Worm (Caenorhabditis elegans) whole organism, young adult: Measurements from ENCODE around the gene pbs-6.

Source experiments
- B0261.1 ChIP-seq: sonication (generic microtip); optimal IDR thresholded peaks from 2 replicates; lab custom pipeline; 2016; ENCODE audit warnings: mild to moderate bottlenecking, missing genetic modification characterization, moderate library complexity, missing compliant biosample characterization
- B0336.3 ChIP-seq: fragments of 200-800 bp; sonication (Bioruptor generic); IDR thresholded peaks from 2 replicates; pipeline ENCODE4 v1.3.6; 2022; ENCODE audit warnings: missing genetic modification characterization, missing compliant biosample characterization
- C17E4.6 ChIP-seq: fragments of 200-800 bp; sonication (Bioruptor generic); IDR thresholded peaks from 2 replicates; pipeline ENCODE4 v1.3.6; 2022; ENCODE audit warnings: missing genetic modification reagents, missing genetic modification characterization, missing compliant biosample characterization
- F23B12.7 ChIP-seq: sonication (generic microtip); optimal IDR thresholded peaks from 2 replicates; lab custom pipeline; 2017; ENCODE audit warnings: missing genetic modification characterization, mild to moderate bottlenecking, missing compliant biosample characterization, antibody characterized with exemption, moderate library complexity; ENCODE audit not compliant: insufficient read depth
- F33H1.4 ChIP-seq: fragments of 200-800 bp; sonication (Bioruptor generic); IDR thresholded peaks from 2 replicates; pipeline ENCODE4 v1.3.6; 2022; ENCODE audit warnings: missing genetic modification reagents, missing genetic modification characterization, missing compliant biosample characterization
- F39B2.1 ChIP-seq: fragments of 200-800 bp; sonication (Bioruptor generic); IDR thresholded peaks from 2 replicates; pipeline ENCODE4 v1.3.6; 2022; ENCODE audit warnings: missing genetic modification reagents, missing genetic modification characterization, missing compliant biosample characterization
- F57C9.4 ChIP-seq: sonication (generic microtip); optimal IDR thresholded peaks from 2 replicates; lab custom pipeline; 2017; ENCODE audit warnings: mild to moderate bottlenecking, missing genetic modification characterization, missing compliant biosample characterization
- K11D2.4 ChIP-seq: fragments of 200-800 bp; sonication (Bioruptor generic); IDR thresholded peaks from 2 replicates; pipeline ENCODE4 v1.3.6; 2022; ENCODE audit warnings: missing genetic modification reagents, missing genetic modification characterization, missing compliant biosample characterization
- T26A5.8 ChIP-seq: sonication (generic microtip); optimal IDR thresholded peaks from 2 replicates; lab custom pipeline; 2016; ENCODE audit warnings: missing genetic modification characterization, missing compliant biosample characterization
- Y53F4B.3 ChIP-seq: fragments of 200-800 bp; sonication (Bioruptor generic); IDR thresholded peaks from 2 replicates; pipeline ENCODE4 v1.3.6; 2022; ENCODE audit warnings: missing genetic modification reagents, missing genetic modification characterization, missing compliant biosample characterization
- ama-1 ChIP-seq, 3 experiments: fragments of 150-350 bp in 1 of 3; sonication (generic microtip) in 2 of 3; optimal IDR thresholded peaks; 2 replicates each; lab custom pipeline; 2014 to 2018; ENCODE audit warnings: missing biosample characterization in 2 of 3, missing genetic modification characterization in 2 of 3, missing genetic modification reagents in 2 of 3
- atf-7 ChIP-seq: sonication (generic microtip); optimal IDR thresholded peaks from 2 replicates; lab custom pipeline; 2017; ENCODE audit warnings: mild to moderate bottlenecking, missing genetic modification characterization, missing compliant biosample characterization
- attf-3 ChIP-seq: fragments of 200-800 bp; sonication (Bioruptor generic); conservative IDR thresholded peaks from 2 replicates; pipeline ENCODE4 v1.3.6; 2022; ENCODE audit warnings: missing genetic modification reagents, missing genetic modification characterization, missing compliant biosample characterization
- bed-1 ChIP-seq: fragments of 200-800 bp; sonication (Bioruptor generic); IDR thresholded peaks from 2 replicates; pipeline ENCODE4 v1.3.6; 2022; ENCODE audit warnings: missing genetic modification reagents, missing genetic modification characterization, missing compliant biosample characterization
- cebp-1 ChIP-seq, 2 experiments: fragments of 200-800 bp in 1 of 2; sonication (Bioruptor generic) in 1 of 2; sonication (generic microtip) in 1 of 2; IDR thresholded peaks in 1 of 2; optimal IDR thresholded peaks in 1 of 2; 2 replicates each; pipeline versions ENCODE4 v1.3.6 to Lab custom; 2017 to 2022; ENCODE audit warnings: missing compliant biosample characterization in 2 of 2, missing genetic modification characterization in 2 of 2, mild to moderate bottlenecking in 1 of 2, missing genetic modification reagents in 1 of 2, moderate library complexity in 1 of 2
- ceh-100 ChIP-seq: fragments of 200-800 bp; sonication (Bioruptor generic); IDR thresholded peaks from 2 replicates; pipeline ENCODE4 v1.3.6; 2022; ENCODE audit warnings: missing genetic modification reagents, missing genetic modification characterization, missing compliant biosample characterization
- ceh-27 ChIP-seq: fragments of 200-800 bp; sonication (Bioruptor generic); optimal IDR thresholded peaks from 2 replicates; lab custom pipeline; 2018; ENCODE audit warnings: mild to moderate bottlenecking, missing genetic modification characterization, moderate library complexity, missing compliant biosample characterization
- ceh-58 ChIP-seq: fragments of 200-800 bp; sonication (Bioruptor generic); IDR thresholded peaks from 2 replicates; pipeline ENCODE4 v1.3.6; 2022; ENCODE audit warnings: missing genetic modification characterization, missing compliant biosample characterization
- ceh-79 ChIP-seq: sonication (generic microtip); optimal IDR thresholded peaks from 2 replicates; lab custom pipeline; 2017; ENCODE audit warnings: mild to moderate bottlenecking, missing genetic modification characterization, missing compliant biosample characterization
- chd-7 ChIP-seq: sonication (generic microtip); optimal IDR thresholded peaks from 2 replicates; lab custom pipeline; 2016; ENCODE audit warnings: mild to moderate bottlenecking, missing genetic modification characterization, moderate library complexity, missing compliant biosample characterization
- die-1 ChIP-seq: sonication (generic microtip); optimal IDR thresholded peaks from 2 replicates; lab custom pipeline; 2016; ENCODE audit warnings: missing genotype, mild to moderate bottlenecking, missing genetic modification characterization, missing compliant biosample characterization
- efl-1 ChIP-seq: fragments of 150-350 bp; optimal IDR thresholded peaks from 2 replicates; lab custom pipeline; 2014; ENCODE audit warnings: missing biosample characterization, missing genetic modification reagents, missing genetic modification characterization
- egl-18 ChIP-seq: fragments of 200-800 bp; sonication (Bioruptor generic); IDR thresholded peaks from 2 replicates; pipeline ENCODE4 v1.3.6; 2022; ENCODE audit warnings: missing genetic modification reagents, missing genetic modification characterization, missing compliant biosample characterization
- fkh-3 ChIP-seq: sonication (generic microtip); optimal IDR thresholded peaks from 2 replicates; lab custom pipeline; 2016; ENCODE audit warnings: mild to moderate bottlenecking, missing genetic modification characterization, missing compliant biosample characterization
- gei-17 ChIP-seq: fragments of 200-800 bp; sonication (Bioruptor generic); optimal IDR thresholded peaks from 2 replicates; lab custom pipeline; 2018; ENCODE audit warnings: mild to moderate bottlenecking, missing genetic modification characterization, missing compliant biosample characterization
- hmg-20 ChIP-seq: fragments of 200-800 bp; sonication (Bioruptor generic); IDR thresholded peaks from 2 replicates; pipeline ENCODE4 v1.3.6; 2022; ENCODE audit warnings: missing genetic modification reagents, missing genetic modification characterization, missing compliant biosample characterization
- hrde-1 ChIP-seq: sonication (generic microtip); optimal IDR thresholded peaks from 2 replicates; lab custom pipeline; 2016; ENCODE audit warnings: missing genetic modification characterization, mild to moderate bottlenecking, missing compliant biosample characterization, moderate library complexity, missing genotype, missing genetic modification reagents, borderline replicate concordance
- lin-40 ChIP-seq: sonication (generic microtip); optimal IDR thresholded peaks from 2 replicates; lab custom pipeline; 2016; ENCODE audit warnings: missing genetic modification characterization, mild to moderate bottlenecking, missing compliant biosample characterization, missing genotype, missing genetic modification reagents
- lin-54 ChIP-seq: fragments of 200-800 bp; sonication (Bioruptor generic); optimal IDR thresholded peaks from 2 replicates; lab custom pipeline; 2018; ENCODE audit warnings: mild to moderate bottlenecking, missing genetic modification characterization, missing compliant biosample characterization
- lsy-27 ChIP-seq: sonication (generic microtip); optimal IDR thresholded peaks from 2 replicates; lab custom pipeline; 2017; ENCODE audit warnings: missing genetic modification characterization, mild to moderate bottlenecking, missing compliant biosample characterization, antibody characterized with exemption, missing genotype, borderline replicate concordance; ENCODE audit not compliant: insufficient read depth
- madf-6 ChIP-seq: fragments of 200-800 bp; sonication (Bioruptor generic); IDR thresholded peaks from 2 replicates; pipeline ENCODE4 v1.3.6; 2022; ENCODE audit warnings: missing genetic modification reagents, missing genetic modification characterization, missing compliant biosample characterization
- mes-4 ChIP-seq: sonication (generic microtip); optimal IDR thresholded peaks from 2 replicates; lab custom pipeline; 2016; ENCODE audit warnings: missing genotype, missing genetic modification characterization, missing compliant biosample characterization
- nhr-120 ChIP-seq: fragments of 200-800 bp; sonication (Bioruptor generic); IDR thresholded peaks from 2 replicates; pipeline ENCODE4 v1.3.6; 2022; ENCODE audit warnings: missing genetic modification characterization, missing compliant biosample characterization
- nhr-179 ChIP-seq: sonication (generic microtip); optimal IDR thresholded peaks from 2 replicates; lab custom pipeline; 2016; ENCODE audit warnings: mild to moderate bottlenecking, missing genetic modification characterization, missing compliant biosample characterization
- nhr-27 ChIP-seq: fragments of 200-800 bp; sonication (Bioruptor generic); optimal IDR thresholded peaks from 2 replicates; lab custom pipeline; 2018; ENCODE audit warnings: mild to moderate bottlenecking, missing genetic modification characterization, moderate library complexity, missing compliant biosample characterization
- rec-8 ChIP-seq, 2 experiments: sonication (generic microtip); optimal IDR thresholded peaks; 2 replicates each; lab custom pipeline; 2016; ENCODE audit warnings: mild to moderate bottlenecking in 2 of 2, missing genetic modification characterization in 2 of 2, missing genetic modification reagents in 2 of 2, missing genotype in 2 of 2, missing biosample characterization in 1 of 2, missing compliant biosample characterization in 1 of 2, moderate library complexity in 1 of 2
- sdz-38 ChIP-seq: sonication (generic microtip); optimal IDR thresholded peaks from 2 replicates; lab custom pipeline; 2016; ENCODE audit warnings: missing genotype, missing genetic modification characterization, missing compliant biosample characterization
- snpc-3.4 ChIP-seq: sonication (generic microtip); optimal IDR thresholded peaks from 2 replicates; lab custom pipeline; 2017; ENCODE audit warnings: missing genetic modification characterization, mild to moderate bottlenecking, missing compliant biosample characterization, antibody characterized with exemption, moderate library complexity, missing genotype, missing genetic modification reagents
- snpc-4 ChIP-seq, 5 experiments: fragments of 150-350 bp in 1 of 5; sonication (generic microtip) in 4 of 5; optimal IDR thresholded peaks; 2 replicates each; lab custom pipeline; 2014 to 2018; ENCODE audit warnings: missing genetic modification characterization in 5 of 5, missing biosample characterization in 3 of 5, antibody characterized with exemption in 2 of 5, mild to moderate bottlenecking in 2 of 5, missing compliant biosample characterization in 2 of 5, missing genotype in 2 of 5, moderate library complexity in 2 of 5, missing genetic modification reagents in 1 of 5
- somi-1 ChIP-seq: fragments of 200-800 bp; sonication (Bioruptor generic); optimal IDR thresholded peaks from 2 replicates; lab custom pipeline; 2018; ENCODE audit warnings: mild to moderate bottlenecking, missing genetic modification characterization, missing compliant biosample characterization
- unc-130 ChIP-seq: sonication (generic microtip); optimal IDR thresholded peaks from 2 replicates; lab custom pipeline; 2016; ENCODE audit warnings: missing genetic modification reagents, missing genetic modification characterization, missing compliant biosample characterization
- unc-62 ChIP-seq: fragments of 150-350 bp; optimal IDR thresholded peaks from 2 replicates; lab custom pipeline; 2014; ENCODE audit warnings: missing biosample characterization, missing genetic modification reagents, missing genetic modification characterization
- zfh-2 ChIP-seq: fragments of 200-800 bp; sonication (Bioruptor generic); conservative IDR thresholded peaks from 2 replicates; pipeline ENCODE4 v1.3.6; 2022; ENCODE audit warnings: missing genetic modification reagents, missing genetic modification characterization, missing compliant biosample characterization
- zim-3 ChIP-seq: sonication (generic microtip); optimal IDR thresholded peaks from 2 replicates; lab custom pipeline; 2017; ENCODE audit warnings: mild to moderate bottlenecking, missing genetic modification characterization, moderate library complexity, missing compliant biosample characterization
- ztf-18 ChIP-seq: sonication (generic microtip); optimal IDR thresholded peaks from 2 replicates; lab custom pipeline; 2016; ENCODE audit warnings: missing genotype, mild to moderate bottlenecking, missing genetic modification characterization, missing compliant biosample characterization
- ztf-28 ChIP-seq: fragments of 200-800 bp; sonication (Bioruptor generic); IDR thresholded peaks from 2 replicates; pipeline ENCODE4 v1.3.6; 2022; ENCODE audit warnings: missing genetic modification reagents, missing genetic modification characterization, missing compliant biosample characterization
- ztf-6 ChIP-seq: fragments of 200-800 bp; sonication (Bioruptor generic); IDR thresholded peaks from 2 replicates; pipeline ENCODE4 v1.3.6; 2022; ENCODE audit warnings: missing genetic modification reagents, missing genetic modification characterization, missing compliant biosample characterization

The pbs-6 gene

ce11 chrIII:8242809-8243208 lies 1.1 kb downstream of the pbs-6 start, which contains the start of gene C02F5.12 (continued):
- TF ChIP-seq mes-4 (tag; lab: Kevin White, UChicago) (no peak), snpc-3.4 (tag; lab: Kevin White, UChicago) (peak; percentile 33), hrde-1 (no peak), nhr-120 (GFP tag; lab: Robert Waterston, UW) (no peak), cebp-1 (GFP tag; IDR thresholded peaks at IDR 0.05; lab: Robert Waterston, UW) (no peak), cebp-1 (tag; optimal IDR thresholded peaks at IDR 0.05; lab: Kevin White, UChicago) (peak; percentile 48), gei-17 (GFP tag; lab: Kevin White, UChicago) (no peak), lsy-27 (tag; lab: Kevin White, UChicago) (no peak), ceh-79 (no peak), chd-7 (tag; lab: Kevin White, UChicago) (no peak), F57C9.4 (tag; lab: Kevin White, UChicago) (no peak), T26A5.8 (tag; lab: Kevin White, UChicago) (no peak), zim-3 (tag; lab: Kevin White, UChicago) (no peak), ztf-28 (GFP tag; lab: Robert Waterston, UW) (no peak), rec-8 (tag; optimal IDR thresholded peaks at IDR 0.05; lab: Kevin White, UChicago) (no peak), ceh-58 (GFP tag; lab: Robert Waterston, UW) (0 out of 2 replicates have a peak, but pooled peaks have one; percentile 51), ceh-27 (no peak), madf-6 (GFP tag; lab: Robert Waterston, UW) (peak; percentile 49; the same call in 1 of the 2 replicates), F39B2.1 (GFP tag; lab: Robert Waterston, UW) (no peak), nhr-27 (tag; lab: Kevin White, UChicago) (no peak), somi-1 (GFP tag; lab: Kevin White, UChicago) (no peak), ztf-6 (GFP tag; lab: Robert Waterston, UW) (no peak), hmg-20 (GFP tag; lab: Robert Waterston, UW) (no peak), bed-1 (GFP tag; lab: Robert Waterston, UW) (no peak), atf-7 (no peak), B0336.3 (peak; percentile 42; the same call in 1 of the 2 replicates), B0261.1 (tag; lab: Kevin White, UChicago) (no peak), K11D2.4 (GFP tag; lab: Robert Waterston, UW) (no peak), fkh-3 (tag; lab: Kevin White, UChicago) (no peak), F23B12.7 (tag; lab: Kevin White, UChicago) (no peak), die-1 (tag; lab: Kevin White, UChicago) (no peak), C17E4.6 (no peak), unc-62 (no peak), lin-54 (peak; percentile 61), ztf-18 (tag; lab: Kevin White, UChicago) (no peak), F33H1.4 (no peak), unc-130 (GFP tag; lab: Kevin White, UChicago) (no peak), ama-1 (optimal IDR thresholded peaks at IDR 0.05; lab: Kevin White, UChicago) (no peak), ama-1 (GFP tag; optimal IDR thresholded peaks at IDR 0.05; lab: Kevin White, UChicago) (no peak), snpc-4 (GFP tag; optimal IDR thresholded peaks at IDR 0.05; lab: Kevin White, UChicago) (no peak), snpc-4 (tag; optimal IDR thresholded peaks at IDR 0.05; lab: Kevin White, UChicago) (no peak), ceh-100 (no peak), attf-3 (GFP tag; lab: Robert Waterston, UW) (0 out of 2 replicates have a peak, but pooled peaks have one; percentile 19), zfh-2 (GFP tag; lab: Robert Waterston, UW) (no peak), nhr-179 (tag; lab: Kevin White, UChicago) (no peak), sdz-38 (no peak), Y53F4B.3 (GFP tag; lab: Robert Waterston, UW) (no peak), efl-1 (GFP tag; lab: Kevin White, UChicago) (no peak), egl-18 (GFP tag; lab: Robert Waterston, UW) (no peak), lin-40 (tag; lab: Kevin White, UChicago) (no peak)
